Worm (Caenorhabditis elegans) whole organism, L3 larva: ENCODE measurements around the gene M28.8.

Source experiments
- ZK546.5 ChIP-seq: sonication (generic microtip); optimal IDR thresholded peaks from 2 replicates; lab custom pipeline; 2017; ENCODE audit warnings: missing biosample characterization, missing genetic modification characterization
- hmg-11 ChIP-seq: sonication (generic microtip); optimal IDR thresholded peaks from 2 replicates; lab custom pipeline; 2016; ENCODE audit warnings: missing genetic modification characterization, missing compliant biosample characterization
- nhr-77 ChIP-seq: fragments of 150-350 bp; optimal IDR thresholded peaks from 2 replicates; lab custom pipeline; 2014; ENCODE audit warnings: missing biosample characterization, missing genetic modification characterization
- pha-4 ChIP-seq: fragments of 150-350 bp; optimal IDR thresholded peaks from 2 replicates; lab custom pipeline; 2014; ENCODE audit warnings: missing biosample characterization, missing genetic modification reagents, missing genetic modification characterization
- zag-1 ChIP-seq: fragments of 150-350 bp; optimal IDR thresholded peaks from 2 replicates; lab custom pipeline; 2014; ENCODE audit warnings: missing biosample characterization, missing genetic modification characterization

DNA sequence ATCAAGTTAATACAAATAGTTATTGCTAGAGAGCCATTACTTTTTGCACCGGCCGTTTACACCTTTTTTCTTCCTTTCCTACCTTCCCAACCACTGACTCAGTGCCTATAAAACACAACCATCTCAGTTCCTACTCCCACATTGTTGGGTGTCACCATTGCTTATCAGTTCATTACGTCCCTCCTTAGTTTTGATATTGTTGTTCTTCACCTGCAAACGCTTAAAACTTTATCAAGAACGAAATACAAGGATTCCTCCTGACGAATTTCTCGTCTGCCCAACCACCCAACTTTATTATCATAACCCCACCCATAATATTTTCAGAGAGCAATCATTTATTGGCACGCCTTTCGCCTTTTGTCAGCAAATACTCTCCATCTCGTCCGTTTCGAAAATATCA, 977 bp upstream of the M28.8 start:
- TF ChIP-seq pha-4 (tag; lab: Kevin White, UChicago), result no peak
- no peak for TF ChIP-seq ZK546.5 (tag; lab: Kevin White, UChicago)
- TF ChIP-seq nhr-77 (tag; lab: Kevin White, UChicago), result no peak
- TF ChIP-seq hmg-11, result no peak
- no peak for TF ChIP-seq zag-1 (tag; lab: Kevin White, UChicago)
